Worm (Caenorhabditis elegans) whole organism, young adult: ENCODE results near the gene htrl-1.

Experiments used
- B0019.2 ChIP-seq: fragments of 200-800 bp; sonication (Bioruptor generic); conservative IDR thresholded peaks from 2 replicates; pipeline ENCODE4 v1.3.6; 2022; ENCODE audit warnings: missing genetic modification reagents, missing genetic modification characterization, missing compliant biosample characterization
- B0336.3 ChIP-seq: fragments of 200-800 bp; sonication (Bioruptor generic); IDR thresholded peaks from 2 replicates; pipeline ENCODE4 v1.3.6; 2022; ENCODE audit warnings: missing genetic modification characterization, missing compliant biosample characterization
- C17E4.6 ChIP-seq: fragments of 200-800 bp; sonication (Bioruptor generic); IDR thresholded peaks from 2 replicates; pipeline ENCODE4 v1.3.6; 2022; ENCODE audit warnings: missing genetic modification reagents, missing genetic modification characterization, missing compliant biosample characterization
- F10E7.11 ChIP-seq: sonication (generic microtip); optimal IDR thresholded peaks from 2 replicates; lab custom pipeline; 2017; ENCODE audit warnings: mild to moderate bottlenecking, missing genetic modification characterization, moderate library complexity, missing compliant biosample characterization
- F22D6.2 ChIP-seq: sonication (generic microtip); optimal IDR thresholded peaks from 2 replicates; lab custom pipeline; 2016; ENCODE audit warnings: mild to moderate bottlenecking, missing genetic modification characterization, missing compliant biosample characterization
- F33H1.4 ChIP-seq: fragments of 200-800 bp; sonication (Bioruptor generic); IDR thresholded peaks from 2 replicates; pipeline ENCODE4 v1.3.6; 2022; ENCODE audit warnings: missing genetic modification reagents, missing genetic modification characterization, missing compliant biosample characterization
- F37B4.10 ChIP-seq: fragments of 200-800 bp; sonication (Bioruptor generic); IDR thresholded peaks from 2 replicates; pipeline ENCODE4 v1.3.6; 2022; ENCODE audit warnings: missing genetic modification characterization, missing compliant biosample characterization
- F49E8.2 ChIP-seq: sonication (generic microtip); optimal IDR thresholded peaks from 3 replicates; lab custom pipeline; 2017; ENCODE audit warnings: missing genetic modification characterization, mild to moderate bottlenecking, missing compliant biosample characterization, antibody characterized with exemption, moderate library complexity; ENCODE audit not compliant: insufficient read depth
- F55B11.4 ChIP-seq: sonication (generic microtip); optimal IDR thresholded peaks from 2 replicates; lab custom pipeline; 2016; ENCODE audit warnings: missing compliant biosample characterization, missing genetic modification characterization, borderline replicate concordance; ENCODE audit not compliant: insufficient read depth
- F57C9.4 ChIP-seq: sonication (generic microtip); optimal IDR thresholded peaks from 2 replicates; lab custom pipeline; 2017; ENCODE audit warnings: mild to moderate bottlenecking, missing genetic modification characterization, missing compliant biosample characterization
- T07F8.4 ChIP-seq: sonication (generic microtip); optimal IDR thresholded peaks from 2 replicates; lab custom pipeline; 2016; ENCODE audit warnings: mild to moderate bottlenecking, missing genetic modification characterization, moderate library complexity, missing compliant biosample characterization
- Y53G8AR.9 ChIP-seq: fragments of 200-800 bp; sonication (Bioruptor generic); conservative IDR thresholded peaks from 2 replicates; pipeline ENCODE4 v1.3.6; 2022; ENCODE audit warnings: missing genetic modification reagents, missing genetic modification characterization, missing compliant biosample characterization
- ZK185.1 ChIP-seq: sonication (generic microtip); optimal IDR thresholded peaks from 2 replicates; lab custom pipeline; 2016; ENCODE audit warnings: mild to moderate bottlenecking, missing genetic modification characterization, missing compliant biosample characterization; ENCODE audit not compliant: poor library complexity, severe bottlenecking
- akir-1 ChIP-seq: fragments of 200-800 bp; sonication (Bioruptor generic); optimal IDR thresholded peaks from 2 replicates; lab custom pipeline; 2018; ENCODE audit warnings: mild to moderate bottlenecking, missing genetic modification characterization, moderate library complexity, missing compliant biosample characterization
- aptf-2 ChIP-seq: fragments of 200-800 bp; sonication (Bioruptor generic); conservative IDR thresholded peaks from 2 replicates; pipeline ENCODE4 v1.3.6; 2022; ENCODE audit warnings: missing genetic modification reagents, missing genetic modification characterization, missing compliant biosample characterization
- atf-7 ChIP-seq: sonication (generic microtip); optimal IDR thresholded peaks from 2 replicates; lab custom pipeline; 2017; ENCODE audit warnings: mild to moderate bottlenecking, missing genetic modification characterization, missing compliant biosample characterization
- athp-1 ChIP-seq: sonication (generic microtip); optimal IDR thresholded peaks from 2 replicates; lab custom pipeline; 2017; ENCODE audit warnings: mild to moderate bottlenecking, missing genetic modification characterization, missing compliant biosample characterization
- bed-2 ChIP-seq: fragments of 200-800 bp; sonication (Bioruptor generic); IDR thresholded peaks from 2 replicates; pipeline ENCODE4 v1.3.6; 2022; ENCODE audit warnings: missing genetic modification reagents, missing genetic modification characterization, missing compliant biosample characterization
- cebp-1 ChIP-seq, 2 experiments: fragments of 200-800 bp in 1 of 2; sonication (Bioruptor generic) in 1 of 2; sonication (generic microtip) in 1 of 2; IDR thresholded peaks in 1 of 2; optimal IDR thresholded peaks in 1 of 2; 2 replicates each; pipeline versions ENCODE4 v1.3.6 to Lab custom; 2017 to 2022; ENCODE audit warnings: missing compliant biosample characterization in 2 of 2, missing genetic modification characterization in 2 of 2, mild to moderate bottlenecking in 1 of 2, missing genetic modification reagents in 1 of 2, moderate library complexity in 1 of 2
- ceh-27 ChIP-seq: fragments of 200-800 bp; sonication (Bioruptor generic); optimal IDR thresholded peaks from 2 replicates; lab custom pipeline; 2018; ENCODE audit warnings: mild to moderate bottlenecking, missing genetic modification characterization, moderate library complexity, missing compliant biosample characterization
- ceh-40 ChIP-seq: fragments of 200-800 bp; sonication (Bioruptor generic); IDR thresholded peaks from 2 replicates; pipeline ENCODE4 v1.3.6; 2022; ENCODE audit warnings: missing genetic modification characterization, missing compliant biosample characterization
- ceh-79 ChIP-seq: sonication (generic microtip); optimal IDR thresholded peaks from 2 replicates; lab custom pipeline; 2017; ENCODE audit warnings: mild to moderate bottlenecking, missing genetic modification characterization, missing compliant biosample characterization
- dpl-1 ChIP-seq: fragments of 150-350 bp; optimal IDR thresholded peaks from 2 replicates; lab custom pipeline; 2014; ENCODE audit warnings: missing biosample characterization, missing genetic modification reagents, missing genetic modification characterization
- egl-44 ChIP-seq: fragments of 200-800 bp; sonication (Bioruptor generic); IDR thresholded peaks from 2 replicates; pipeline ENCODE4 v1.3.6; 2022; ENCODE audit warnings: missing genetic modification reagents, missing genetic modification characterization, missing compliant biosample characterization
- egrh-3 ChIP-seq: fragments of 200-800 bp; sonication (Bioruptor generic); IDR thresholded peaks from 2 replicates; pipeline ENCODE4 v1.3.6; 2022; ENCODE audit warnings: missing genetic modification reagents, missing genetic modification characterization, missing compliant biosample characterization
- hmg-1.2 ChIP-seq: fragments of 200-800 bp; sonication (Bioruptor generic); IDR thresholded peaks from 2 replicates; pipeline ENCODE4 v1.3.6; 2022; ENCODE audit warnings: missing genetic modification reagents, missing genetic modification characterization, missing compliant biosample characterization
- let-607 ChIP-seq, 2 experiments: fragments of 200-800 bp in 1 of 2; sonication (Bioruptor generic) in 1 of 2; sonication (generic microtip) in 1 of 2; optimal IDR thresholded peaks; 2 replicates each; lab custom pipeline; 2016 to 2018; ENCODE audit warnings: mild to moderate bottlenecking in 2 of 2, missing compliant biosample characterization in 2 of 2, missing genetic modification characterization in 2 of 2, moderate library complexity in 2 of 2, missing genotype in 1 of 2
- lin-40 ChIP-seq: sonication (generic microtip); optimal IDR thresholded peaks from 2 replicates; lab custom pipeline; 2016; ENCODE audit warnings: missing genetic modification characterization, mild to moderate bottlenecking, missing compliant biosample characterization, missing genotype, missing genetic modification reagents
- madf-3 ChIP-seq: fragments of 200-800 bp; sonication (Bioruptor generic); IDR thresholded peaks from 2 replicates; pipeline ENCODE4 v1.3.6; 2022; ENCODE audit warnings: missing genetic modification reagents, missing genetic modification characterization, missing compliant biosample characterization
- nfyb-1 ChIP-seq: fragments of 200-800 bp; sonication (Bioruptor generic); IDR thresholded peaks from 2 replicates; pipeline ENCODE4 v1.3.6; 2022; ENCODE audit warnings: missing genetic modification reagents, missing genetic modification characterization, missing compliant biosample characterization
- nhr-120 ChIP-seq: fragments of 200-800 bp; sonication (Bioruptor generic); IDR thresholded peaks from 2 replicates; pipeline ENCODE4 v1.3.6; 2022; ENCODE audit warnings: missing genetic modification characterization, missing compliant biosample characterization
- nhr-80 ChIP-seq: sonication (generic microtip); optimal IDR thresholded peaks from 2 replicates; lab custom pipeline; 2016; ENCODE audit warnings: missing genetic modification characterization, missing compliant biosample characterization
- nhr-90 ChIP-seq: sonication (generic microtip); optimal IDR thresholded peaks from 2 replicates; lab custom pipeline; 2016; ENCODE audit warnings: missing genotype, mild to moderate bottlenecking, missing genetic modification characterization, missing compliant biosample characterization
- rcor-1 ChIP-seq: fragments of 200-800 bp; sonication (Bioruptor generic); IDR thresholded peaks from 2 replicates; pipeline ENCODE4 v1.3.6; 2022; ENCODE audit warnings: missing genetic modification reagents, missing genetic modification characterization, missing compliant biosample characterization
- rec-8 ChIP-seq, 2 experiments: sonication (generic microtip); optimal IDR thresholded peaks; 2 replicates each; lab custom pipeline; 2016; ENCODE audit warnings: mild to moderate bottlenecking in 2 of 2, missing genetic modification characterization in 2 of 2, missing genetic modification reagents in 2 of 2, missing genotype in 2 of 2, missing biosample characterization in 1 of 2, missing compliant biosample characterization in 1 of 2, moderate library complexity in 1 of 2
- snpc-1.1 ChIP-seq: sonication (generic microtip); optimal IDR thresholded peaks from 2 replicates; lab custom pipeline; 2017; ENCODE audit warnings: missing genetic modification characterization, mild to moderate bottlenecking, missing compliant biosample characterization, antibody characterized with exemption, moderate library complexity, missing genotype, missing genetic modification reagents; ENCODE audit not compliant: insufficient read depth
- snpc-4 ChIP-seq, 5 experiments: fragments of 150-350 bp in 1 of 5; sonication (generic microtip) in 4 of 5; optimal IDR thresholded peaks; 2 replicates each; lab custom pipeline; 2014 to 2018; ENCODE audit warnings: missing genetic modification characterization in 5 of 5, missing biosample characterization in 3 of 5, antibody characterized with exemption in 2 of 5, mild to moderate bottlenecking in 2 of 5, missing compliant biosample characterization in 2 of 5, missing genotype in 2 of 5, moderate library complexity in 2 of 5, missing genetic modification reagents in 1 of 5
- xnd-1 ChIP-seq: sonication (generic microtip); optimal IDR thresholded peaks from 2 replicates; lab custom pipeline; 2016; ENCODE audit warnings: missing genotype, missing genetic modification reagents, missing genetic modification characterization, missing compliant biosample characterization
- ztf-22 ChIP-seq: fragments of 200-800 bp; sonication (Bioruptor generic); optimal IDR thresholded peaks from 2 replicates; lab custom pipeline; 2018; ENCODE audit warnings: mild to moderate bottlenecking, missing genetic modification characterization, moderate library complexity, missing compliant biosample characterization
- ztf-28 ChIP-seq: fragments of 200-800 bp; sonication (Bioruptor generic); IDR thresholded peaks from 2 replicates; pipeline ENCODE4 v1.3.6; 2022; ENCODE audit warnings: missing genetic modification reagents, missing genetic modification characterization, missing compliant biosample characterization
- ztf-6 ChIP-seq: fragments of 200-800 bp; sonication (Bioruptor generic); IDR thresholded peaks from 2 replicates; pipeline ENCODE4 v1.3.6; 2022; ENCODE audit warnings: missing genetic modification reagents, missing genetic modification characterization, missing compliant biosample characterization

Gene htrl-1

DNA sequence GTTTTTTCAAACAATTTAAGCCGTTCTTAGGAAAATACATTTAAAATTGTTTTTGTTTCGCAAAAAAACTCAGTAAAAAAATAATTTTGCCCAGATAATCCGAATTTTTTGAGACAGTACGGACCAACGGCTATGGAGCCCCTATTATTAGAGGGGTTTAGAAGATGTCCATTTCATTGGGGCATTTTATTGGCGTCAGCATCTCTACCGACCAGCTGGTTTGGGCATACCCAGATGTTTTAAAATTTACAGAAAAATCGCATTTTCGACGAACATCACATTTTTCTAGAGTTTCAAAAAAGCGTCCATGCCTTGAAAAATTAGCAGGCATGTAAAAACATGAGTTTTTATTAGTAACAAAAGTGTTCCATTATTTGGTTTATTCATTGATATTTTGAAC lies 45.1 kb upstream of the htrl-1 start (continued):
- TF ChIP-seq cebp-1 (GFP tag; IDR thresholded peaks at IDR 0.05; lab: Robert Waterston, UW) (peak; percentile 37; the same call in 1 of the 2 replicates), cebp-1 (tag; optimal IDR thresholded peaks at IDR 0.05; lab: Kevin White, UChicago) (peak; percentile 68), ceh-79 (tag; lab: Kevin White, UChicago) (peak; percentile 6), nfyb-1 (GFP tag; lab: Robert Waterston, UW) (no peak; the same call in 1 of the 2 replicates), egl-44 (GFP tag; lab: Robert Waterston, UW) (no peak), B0019.2 (no peak), C17E4.6 (GFP tag; lab: Robert Waterston, UW) (no peak), F49E8.2 (tag; lab: Kevin White, UChicago) (no peak), aptf-2 (0 out of 2 replicates have a peak, but pooled peaks have one; percentile 7), let-607 (tag; optimal IDR thresholded peaks at IDR 0.05; lab: Kevin White, UChicago) (peak in 1 of 2 experiments; percentile 20), ztf-6 (GFP tag; lab: Robert Waterston, UW) (no peak), Y53G8AR.9 (GFP tag; lab: Robert Waterston, UW) (0 out of 2 replicates have a peak, but pooled peaks have one; percentile 21), F55B11.4 (tag; lab: Kevin White, UChicago) (no peak), madf-3 (0 out of 2 replicates have a peak, but pooled peaks have one; percentile 38), ztf-28 (GFP tag; lab: Robert Waterston, UW) (0 out of 2 replicates have a peak, but pooled peaks have one; percentile 54), nhr-80 (tag; lab: Kevin White, UChicago) (no peak), atf-7 (tag; lab: Kevin White, UChicago) (no peak), dpl-1 (no peak), akir-1 (no peak), ztf-22 (no peak), rcor-1 (GFP tag; lab: Robert Waterston, UW) (no peak), F57C9.4 (tag; lab: Kevin White, UChicago) (no peak), nhr-90 (tag; lab: Kevin White, UChicago) (no peak), ceh-27 (GFP tag; lab: Kevin White, UChicago) (no peak), F22D6.2 (tag; lab: Kevin White, UChicago) (no peak), snpc-4 (GFP tag; optimal IDR thresholded peaks at IDR 0.05; lab: Kevin White, UChicago) (no peak), snpc-4 (tag; optimal IDR thresholded peaks at IDR 0.05; lab: Kevin White, UChicago) (no peak), athp-1 (tag; lab: Kevin White, UChicago) (no peak), T07F8.4 (tag; lab: Kevin White, UChicago) (no peak), rec-8 (tag; optimal IDR thresholded peaks at IDR 0.05; lab: Kevin White, UChicago) (no peak), F33H1.4 (GFP tag; lab: Robert Waterston, UW) (no peak), F10E7.11 (tag; lab: Kevin White, UChicago) (no peak), ZK185.1 (no peak), xnd-1 (tag; lab: Kevin White, UChicago) (no peak), F37B4.10 (GFP tag; lab: Robert Waterston, UW) (no peak)

DNA sequence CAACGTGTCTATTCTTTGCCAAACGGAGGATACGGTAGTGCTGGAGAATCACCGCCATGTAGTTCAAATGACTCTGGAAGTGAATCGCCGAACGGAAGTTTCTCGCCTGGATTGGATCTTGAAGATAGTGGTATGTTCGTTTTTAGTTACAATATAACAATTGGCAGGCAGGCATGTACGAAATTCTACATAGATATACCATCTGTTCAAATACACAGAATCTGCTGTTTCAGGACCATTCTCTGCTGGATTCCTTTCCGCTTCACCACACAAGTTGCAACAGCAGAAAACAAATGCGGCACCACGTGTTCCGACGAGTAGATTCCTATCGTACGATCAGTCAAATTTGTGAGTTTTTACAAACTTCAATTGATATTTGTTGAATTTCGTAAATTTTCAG lies 43.3 kb upstream of the htrl-1 start:
- TF ChIP-seq egrh-3 (GFP tag; lab: Robert Waterston, UW) (no peak), nhr-120 (GFP tag; lab: Robert Waterston, UW) (no peak), ceh-40 (GFP tag; lab: Robert Waterston, UW) (no peak), bed-2 (no peak), B0336.3 (GFP tag; lab: Robert Waterston, UW) (no peak), lin-40 (no peak), let-607 (tag; optimal IDR thresholded peaks at IDR 0.05; lab: Kevin White, UChicago) (no peak), hmg-1.2 (GFP tag; lab: Robert Waterston, UW) (no peak), snpc-1.1 (tag; lab: Kevin White, UChicago) (no peak)
- TF ChIP-seq, all 124 proteins: peak for 0
